Fruit fly (Drosophila melanogaster): ENCODE data around the gene CG5439.
"Not testable (repeated sequence)": the region's sequence is repeated elsewhere in the genome, so short reads cannot be mapped to it uniquely, and the experiment has no call there.

- not testable (repeated sequence) for TF ChIP-seq vri (GFP tag; optimal IDR thresholded peaks at IDR 0.05); Sox102F (GFP tag; optimal IDR thresholded peaks at IDR 0.05); Ets96B (tag; optimal IDR thresholded peaks at IDR 0.05); fd85E (GFP tag; optimal IDR thresholded peaks at IDR 0.05); Blimp-1 (GFP tag; optimal IDR thresholded peaks at IDR 0.05); Hr4 (GFP tag; optimal IDR thresholded peaks at IDR 0.05); CG34406 (GFP tag; optimal IDR thresholded peaks at IDR 0.05); CG31627 (GFP tag; optimal IDR thresholded peaks at IDR 0.05)
These were observed 34.9 kb downstream of the CG5439 start, which contains the start of gene CG15482 for dm6 chr2L:13211764-13212265.
